Worm (Caenorhabditis elegans) whole organism, L2 larva: ENCODE results near the gene F36H12.3.
A peak's percentile ranks its signal among the peaks of the same experiment; 100 is the strongest.
"Not testable (repeated sequence)": the region's sequence is repeated elsewhere in the genome, so short reads cannot be mapped to it uniquely, and the experiment has no call there.

Experiments
- F13H6.1 ChIP-seq: sonication (generic microtip); optimal IDR thresholded peaks from 2 replicates; lab custom pipeline; 2016; ENCODE audit warnings: missing genetic modification characterization, missing compliant biosample characterization
- Y55F3AM.14 ChIP-seq: fragments of 200-800 bp; sonication (Bioruptor generic); optimal IDR thresholded peaks from 2 replicates; lab custom pipeline; 2018; ENCODE audit warnings: mild to moderate bottlenecking, missing genetic modification characterization, missing compliant biosample characterization
- ZK546.5 ChIP-seq: sonication (generic microtip); optimal IDR thresholded peaks from 2 replicates; lab custom pipeline; 2017; ENCODE audit warnings: missing biosample characterization, missing genetic modification characterization
- ama-1 ChIP-seq: fragments of 150-350 bp; optimal IDR thresholded peaks from 2 replicates; lab custom pipeline; 2018; ENCODE audit warnings: inconsistent platforms
- ceh-16 ChIP-seq: fragments of 150-350 bp; optimal IDR thresholded peaks from 2 replicates; lab custom pipeline; 2014; ENCODE audit warnings: missing biosample characterization, missing genetic modification characterization
- crh-2 ChIP-seq: sonication (generic microtip); optimal IDR thresholded peaks from 2 replicates; lab custom pipeline; 2017; ENCODE audit warnings: missing biosample characterization, missing genetic modification characterization
- dmd-4 ChIP-seq: sonication (generic microtip); optimal IDR thresholded peaks from 2 replicates; lab custom pipeline; 2017; ENCODE audit warnings: missing biosample characterization, missing genetic modification characterization
- egl-27 ChIP-seq: sonication (generic microtip); optimal IDR thresholded peaks from 3 replicates; lab custom pipeline; 2017; ENCODE audit warnings: missing biosample characterization, missing genetic modification reagents, missing genetic modification characterization
- elt-1 ChIP-seq: fragments of 150-350 bp; optimal IDR thresholded peaks from 2 replicates; lab custom pipeline; 2014; ENCODE audit warnings: missing biosample characterization, missing genetic modification characterization
- elt-3 ChIP-seq: sonication (generic microtip); optimal IDR thresholded peaks from 2 replicates; lab custom pipeline; 2017; ENCODE audit warnings: missing biosample characterization, missing genetic modification characterization
- fos-1 ChIP-seq: fragments of 150-350 bp; optimal IDR thresholded peaks from 2 replicates; lab custom pipeline; 2014; ENCODE audit warnings: missing biosample characterization, missing genetic modification characterization
- gmeb-1 ChIP-seq: fragments of 150-350 bp; optimal IDR thresholded peaks from 2 replicates; lab custom pipeline; 2014; ENCODE audit warnings: missing biosample characterization, missing genetic modification characterization
- lin-13 ChIP-seq: fragments of 150-350 bp; optimal IDR thresholded peaks from 2 replicates; lab custom pipeline; 2014; ENCODE audit warnings: missing biosample characterization, missing genetic modification reagents, missing genetic modification characterization
- lin-39 ChIP-seq: fragments of 150-350 bp; optimal IDR thresholded peaks from 2 replicates; lab custom pipeline; 2014; ENCODE audit warnings: missing biosample characterization, missing genetic modification reagents, missing genetic modification characterization
- mab-5 ChIP-seq: fragments of 150-350 bp; optimal IDR thresholded peaks from 2 replicates; lab custom pipeline; 2014; ENCODE audit warnings: missing biosample characterization, missing genetic modification characterization
- mdl-1 ChIP-seq, 2 experiments: fragments of 150-350 bp in 1 of 2; sonication (generic microtip) in 1 of 2; optimal IDR thresholded peaks; 2 replicates each; lab custom pipeline; 2017; ENCODE audit warnings: missing biosample characterization in 2 of 2, missing genetic modification characterization in 2 of 2
- nhr-11 ChIP-seq: fragments of 150-350 bp; optimal IDR thresholded peaks from 2 replicates; lab custom pipeline; 2014; ENCODE audit warnings: missing biosample characterization, missing genetic modification characterization
- nhr-129 ChIP-seq: fragments of 150-350 bp; optimal IDR thresholded peaks from 2 replicates; lab custom pipeline; 2014; ENCODE audit warnings: missing biosample characterization, missing genetic modification characterization
- nhr-21 ChIP-seq: fragments of 150-350 bp; optimal IDR thresholded peaks from 2 replicates; lab custom pipeline; 2014; ENCODE audit warnings: missing biosample characterization, missing genetic modification characterization
- nhr-23 ChIP-seq: fragments of 150-350 bp; optimal IDR thresholded peaks from 2 replicates; lab custom pipeline; 2014; ENCODE audit warnings: missing biosample characterization, missing genetic modification reagents, missing genetic modification characterization
- nhr-6 ChIP-seq: fragments of 150-350 bp; optimal IDR thresholded peaks from 2 replicates; lab custom pipeline; 2014; ENCODE audit warnings: missing biosample characterization, missing genetic modification characterization
- nhr-77 ChIP-seq: fragments of 150-350 bp; optimal IDR thresholded peaks from 2 replicates; lab custom pipeline; 2014; ENCODE audit warnings: missing biosample characterization, missing genetic modification characterization
- peb-1 ChIP-seq: fragments of 150-350 bp; optimal IDR thresholded peaks from 2 replicates; lab custom pipeline; 2014; ENCODE audit warnings: missing biosample characterization, missing genetic modification characterization
- sem-4 ChIP-seq: fragments of 150-350 bp; optimal IDR thresholded peaks from 2 replicates; lab custom pipeline; 2014; ENCODE audit warnings: missing biosample characterization, missing genetic modification reagents, missing genetic modification characterization
- skn-1 ChIP-seq: sonication (generic microtip); optimal IDR thresholded peaks from 2 replicates; lab custom pipeline; 2017; ENCODE audit warnings: missing biosample characterization, missing genetic modification characterization
- sma-3 ChIP-seq: sonication (generic microtip); optimal IDR thresholded peaks from 2 replicates; lab custom pipeline; 2016; ENCODE audit warnings: missing genetic modification reagents, missing genetic modification characterization, missing compliant biosample characterization
- sma-9 ChIP-seq, 2 experiments: fragments of 150-350 bp in 1 of 2; sonication (generic microtip) in 1 of 2; optimal IDR thresholded peaks; 2 replicates each; lab custom pipeline; 2014 to 2016; ENCODE audit warnings: missing genetic modification characterization in 2 of 2, mild to moderate bottlenecking in 1 of 2, missing biosample characterization in 1 of 2, missing compliant biosample characterization in 1 of 2, missing genetic modification reagents in 1 of 2, moderate library complexity in 1 of 2
- snpc-4 ChIP-seq: fragments of 150-350 bp; optimal IDR thresholded peaks from 2 replicates; lab custom pipeline; 2014; ENCODE audit warnings: missing biosample characterization, missing genetic modification characterization
- unc-39 ChIP-seq: fragments of 150-350 bp; optimal IDR thresholded peaks from 2 replicates; lab custom pipeline; 2014; ENCODE audit warnings: missing biosample characterization, missing genetic modification characterization
- unc-62 ChIP-seq: fragments of 150-350 bp; optimal IDR thresholded peaks from 2 replicates; lab custom pipeline; 2014; ENCODE audit warnings: missing biosample characterization, missing genetic modification reagents, missing genetic modification characterization
- ztf-1 ChIP-seq: fragments of 200-800 bp; sonication (Bioruptor generic); conservative IDR thresholded peaks from 2 replicates; pipeline ENCODE4 v1.3.6; 2022; ENCODE audit warnings: missing genetic modification characterization, missing compliant biosample characterization
- ztf-11 ChIP-seq: sonication (generic microtip); optimal IDR thresholded peaks from 2 replicates; lab custom pipeline; 2017; ENCODE audit warnings: missing biosample characterization, missing genetic modification characterization

Gene F36H12.3

DNA sequence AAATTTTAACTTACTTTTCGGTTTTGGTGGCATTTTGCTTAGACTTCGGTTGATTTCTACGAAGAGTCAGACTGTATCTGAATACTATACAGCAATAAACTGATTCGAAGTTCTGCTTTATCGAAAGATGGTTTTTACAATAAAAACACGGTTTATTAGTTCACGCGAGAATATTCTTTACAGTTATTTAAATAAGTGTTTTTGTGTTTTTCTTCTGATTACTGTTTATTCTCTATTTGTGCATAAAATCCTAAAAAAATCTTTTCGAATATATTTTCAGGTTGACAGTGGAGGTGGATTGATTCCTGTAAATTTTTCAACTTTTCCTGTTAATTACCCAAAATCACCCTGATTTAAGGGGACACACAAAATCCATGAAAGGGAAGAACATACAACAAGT, 33.4 kb downstream of the F36H12.3 start, which contains the start of gene ZK354.8:
ZK354.8 (minus strand) TSS at position 101 of the 400 bp plus-strand sequence.
- TF ChIP-seq F13H6.1 (no peak), lin-39 (no peak), unc-39 (no peak), mdl-1 (tag; optimal IDR thresholded peaks at IDR 0.05; lab: Kevin White, UChicago) (no peak), mab-5 (tag; lab: Kevin White, UChicago) (no peak), sma-9 (GFP tag; optimal IDR thresholded peaks at IDR 0.05; lab: Kevin White, UChicago) (no peak), sma-9 (tag; optimal IDR thresholded peaks at IDR 0.05; lab: Kevin White, UChicago) (no peak), egl-27 (tag; lab: Kevin White, UChicago) (no peak), lin-13 (no peak), ztf-11 (tag; lab: Kevin White, UChicago) (no peak)
- TF ChIP-seq, all 48 proteins: peak for 0

DNA sequence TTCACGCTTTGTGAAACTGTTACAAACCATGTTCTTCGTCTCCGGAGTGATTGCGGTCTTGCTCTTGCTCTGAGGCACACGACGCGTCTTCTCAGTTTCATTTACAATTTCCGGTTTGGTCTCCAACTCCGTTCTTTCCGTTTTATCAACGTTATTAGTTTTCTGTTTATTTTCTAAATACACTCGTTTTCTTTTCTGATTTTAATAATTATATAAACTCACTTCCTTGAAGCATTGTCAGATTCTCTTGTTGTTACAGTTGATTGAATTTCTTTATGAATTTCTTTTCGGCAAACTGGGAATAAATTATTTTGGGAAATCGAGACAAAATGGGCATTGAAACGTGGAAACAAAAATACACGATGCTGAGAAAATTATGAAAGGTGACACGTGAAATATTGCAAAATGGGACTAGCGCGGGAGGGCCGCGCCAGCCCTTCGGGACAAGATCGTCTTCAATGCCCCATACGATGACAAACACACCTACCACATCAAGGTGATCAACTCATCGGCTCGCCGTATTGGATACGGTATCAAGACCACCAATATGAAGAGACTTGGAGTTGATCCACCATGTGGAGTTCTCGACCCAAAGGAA, 35.5 kb downstream of the F36H12.3 start, which contains the start of the genes ZK354.9 and msp-58:
ZK354.9 (minus strand) TSS at position 101 of the 598 bp plus-strand sequence.
msp-58 (plus strand) TSS at position 548 of the 598 bp plus-strand sequence.
- TF ChIP-seq skn-1 (tag; lab: Kevin White, UChicago); elt-1 (tag; lab: Kevin White, UChicago); lin-13: not testable (repeated sequence)

DNA sequence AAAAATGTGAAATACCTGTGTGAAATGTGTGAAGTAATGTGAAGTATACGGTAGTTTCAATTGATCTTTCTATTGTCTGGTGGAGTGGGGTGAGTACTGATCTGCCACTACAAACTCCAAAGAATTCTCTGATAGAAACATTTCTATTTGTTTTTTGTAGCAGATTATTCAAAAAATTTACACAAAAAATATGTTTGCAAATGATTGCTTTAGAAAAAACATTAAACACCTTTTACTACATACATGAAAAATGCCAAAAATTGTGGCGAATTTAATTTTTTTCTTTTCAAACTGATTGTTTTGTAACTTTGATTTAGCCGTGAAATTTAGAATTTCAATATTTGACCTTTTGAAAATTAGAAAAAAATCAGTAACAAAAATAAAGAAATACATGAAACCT, 37.1 kb downstream of the F36H12.3 start, which contains the start of gene ZK354.3:
ZK354.3 (plus strand) TSS at position 301 of the 400 bp plus-strand sequence.
- TF ChIP-seq sma-9 (GFP tag; optimal IDR thresholded peaks at IDR 0.05; lab: Kevin White, UChicago) (no peak), sma-9 (tag; optimal IDR thresholded peaks at IDR 0.05; lab: Kevin White, UChicago) (no peak), snpc-4 (no peak), Y55F3AM.14 (no peak), unc-39 (no peak), fos-1 (tag; lab: Kevin White, UChicago) (no peak), dmd-4 (no peak), elt-3 (tag; lab: Kevin White, UChicago) (no peak), ceh-16 (tag; lab: Kevin White, UChicago) (no peak), ama-1 (no peak), nhr-77 (tag; lab: Kevin White, UChicago) (no peak), nhr-129 (tag; lab: Kevin White, UChicago) (no peak), unc-62 (no peak), ZK546.5 (tag; lab: Kevin White, UChicago) (no peak), nhr-6 (tag; lab: Kevin White, UChicago) (no peak), skn-1 (tag; lab: Kevin White, UChicago) (no peak), ztf-1 (GFP tag; lab: Robert Waterston, UW) (no peak), nhr-11 (no peak), nhr-21 (no peak)

DNA sequence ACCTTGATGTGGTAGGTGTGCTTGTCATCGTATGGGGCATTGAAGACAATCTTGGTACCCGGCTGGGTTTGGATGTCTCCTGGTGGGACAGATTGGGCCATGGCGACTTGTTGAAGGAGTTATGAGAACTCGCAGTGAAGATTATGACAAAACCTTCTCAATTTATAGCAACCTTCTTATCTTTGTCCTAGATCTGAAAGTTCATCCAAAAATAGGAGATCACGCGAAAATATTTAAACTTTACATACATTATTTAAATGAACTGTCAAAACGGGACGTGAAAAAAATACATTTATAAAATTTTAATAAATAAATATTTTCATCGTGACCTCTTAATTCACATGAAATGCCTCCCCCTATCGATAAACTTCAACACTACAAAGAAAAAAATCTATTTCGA, 40.4 kb downstream of the F36H12.3 start, which contains the start of the genes msp-59 and ZK354.2:
msp-59 (minus strand) TSS at position 101 of the 400 bp plus-strand sequence.
ZK354.2 (plus strand) TSS at position 395 of the 400 bp plus-strand sequence.
- not testable (repeated sequence) for TF ChIP-seq ceh-16 (tag; lab: Kevin White, UChicago); snpc-4; mab-5 (tag; lab: Kevin White, UChicago)

ce11 chrIV:5316223-5316622, 43.6 kb downstream of the F36H12.3 start, which contains the start of gene msp-65:
msp-65 (plus strand) TSS chrIV:5316523.
- not testable (repeated sequence) for TF ChIP-seq nhr-77, sem-4, crh-2 (tag; lab: Kevin White, UChicago)

ce11 chrIV:5317106-5317505, 44.5 kb downstream of the F36H12.3 start:
- TF ChIP-seq nhr-21 (peak; percentile 16), crh-2 (tag; lab: Kevin White, UChicago) (peak; percentile 25), peb-1 (tag; lab: Kevin White, UChicago) (no peak), sma-3 (GFP tag; lab: Kevin White, UChicago) (peak; percentile 63), F13H6.1 (peak; percentile 5), nhr-23 (tag; lab: Kevin White, UChicago) (no peak), fos-1 (tag; lab: Kevin White, UChicago) (peak; percentile 2), nhr-6 (tag; lab: Kevin White, UChicago) (peak; percentile 27), ztf-1 (GFP tag; lab: Robert Waterston, UW) (no peak), gmeb-1 (tag; lab: Kevin White, UChicago) (peak; percentile 58), snpc-4 (peak; percentile 95), sma-9 (GFP tag; optimal IDR thresholded peaks at IDR 0.05; lab: Kevin White, UChicago) (peak; percentile 27), sma-9 (tag; optimal IDR thresholded peaks at IDR 0.05; lab: Kevin White, UChicago) (no peak), ama-1 (peak; percentile 87)
